Worm (Caenorhabditis elegans) whole organism, young adult: Measurements from ENCODE around the gene rpap-2.
"Not testable (repeated sequence)": the region's sequence is repeated elsewhere in the genome, so short reads cannot be mapped to it uniquely, and the experiment has no call there.

Experiments
- C17E4.6 ChIP-seq: fragments of 200-800 bp; sonication (Bioruptor generic); IDR thresholded peaks from 2 replicates; pipeline ENCODE4 v1.3.6; 2022; ENCODE audit warnings: missing genetic modification reagents, missing genetic modification characterization, missing compliant biosample characterization
- D2030.7 ChIP-seq: fragments of 200-800 bp; sonication (Bioruptor generic); IDR thresholded peaks from 2 replicates; pipeline ENCODE4 v1.3.6; 2022; ENCODE audit warnings: missing genetic modification reagents, missing genetic modification characterization, missing compliant biosample characterization
- F55B11.4 ChIP-seq: sonication (generic microtip); optimal IDR thresholded peaks from 2 replicates; lab custom pipeline; 2016; ENCODE audit warnings: missing compliant biosample characterization, missing genetic modification characterization, borderline replicate concordance; ENCODE audit not compliant: insufficient read depth
- Y53F4B.3 ChIP-seq: fragments of 200-800 bp; sonication (Bioruptor generic); IDR thresholded peaks from 2 replicates; pipeline ENCODE4 v1.3.6; 2022; ENCODE audit warnings: missing genetic modification reagents, missing genetic modification characterization, missing compliant biosample characterization
- Y53G8AR.9 ChIP-seq: fragments of 200-800 bp; sonication (Bioruptor generic); conservative IDR thresholded peaks from 2 replicates; pipeline ENCODE4 v1.3.6; 2022; ENCODE audit warnings: missing genetic modification reagents, missing genetic modification characterization, missing compliant biosample characterization
- Y56A3A.18 ChIP-seq: fragments of 200-800 bp; sonication (Bioruptor generic); IDR thresholded peaks from 2 replicates; pipeline ENCODE4 v1.3.6; 2022; ENCODE audit warnings: missing genetic modification reagents, missing genetic modification characterization, missing compliant biosample characterization
- akir-1 ChIP-seq: fragments of 200-800 bp; sonication (Bioruptor generic); optimal IDR thresholded peaks from 2 replicates; lab custom pipeline; 2018; ENCODE audit warnings: mild to moderate bottlenecking, missing genetic modification characterization, moderate library complexity, missing compliant biosample characterization
- ama-1 ChIP-seq, 3 experiments: fragments of 150-350 bp in 1 of 3; sonication (generic microtip) in 2 of 3; optimal IDR thresholded peaks; 2 replicates each; lab custom pipeline; 2014 to 2018; ENCODE audit warnings: missing biosample characterization in 2 of 3, missing genetic modification characterization in 2 of 3, missing genetic modification reagents in 2 of 3
- bed-2 ChIP-seq: fragments of 200-800 bp; sonication (Bioruptor generic); IDR thresholded peaks from 2 replicates; pipeline ENCODE4 v1.3.6; 2022; ENCODE audit warnings: missing genetic modification reagents, missing genetic modification characterization, missing compliant biosample characterization
- cebp-1 ChIP-seq, 2 experiments: fragments of 200-800 bp in 1 of 2; sonication (Bioruptor generic) in 1 of 2; sonication (generic microtip) in 1 of 2; IDR thresholded peaks in 1 of 2; optimal IDR thresholded peaks in 1 of 2; 2 replicates each; pipeline versions ENCODE4 v1.3.6 to Lab custom; 2017 to 2022; ENCODE audit warnings: missing compliant biosample characterization in 2 of 2, missing genetic modification characterization in 2 of 2, mild to moderate bottlenecking in 1 of 2, missing genetic modification reagents in 1 of 2, moderate library complexity in 1 of 2
- ceh-79 ChIP-seq: sonication (generic microtip); optimal IDR thresholded peaks from 2 replicates; lab custom pipeline; 2017; ENCODE audit warnings: mild to moderate bottlenecking, missing genetic modification characterization, missing compliant biosample characterization
- efl-1 ChIP-seq: fragments of 150-350 bp; optimal IDR thresholded peaks from 2 replicates; lab custom pipeline; 2014; ENCODE audit warnings: missing biosample characterization, missing genetic modification reagents, missing genetic modification characterization
- ets-4 ChIP-seq: fragments of 200-800 bp; sonication (Bioruptor generic); optimal IDR thresholded peaks from 2 replicates; lab custom pipeline; 2018; ENCODE audit warnings: mild to moderate bottlenecking, missing genetic modification characterization, missing compliant biosample characterization
- fkh-3 ChIP-seq: sonication (generic microtip); optimal IDR thresholded peaks from 2 replicates; lab custom pipeline; 2016; ENCODE audit warnings: mild to moderate bottlenecking, missing genetic modification characterization, missing compliant biosample characterization
- gei-17 ChIP-seq: fragments of 200-800 bp; sonication (Bioruptor generic); optimal IDR thresholded peaks from 2 replicates; lab custom pipeline; 2018; ENCODE audit warnings: mild to moderate bottlenecking, missing genetic modification characterization, missing compliant biosample characterization
- hmg-1.2 ChIP-seq: fragments of 200-800 bp; sonication (Bioruptor generic); IDR thresholded peaks from 2 replicates; pipeline ENCODE4 v1.3.6; 2022; ENCODE audit warnings: missing genetic modification reagents, missing genetic modification characterization, missing compliant biosample characterization
- hmg-20 ChIP-seq: fragments of 200-800 bp; sonication (Bioruptor generic); IDR thresholded peaks from 2 replicates; pipeline ENCODE4 v1.3.6; 2022; ENCODE audit warnings: missing genetic modification reagents, missing genetic modification characterization, missing compliant biosample characterization
- hrde-1 ChIP-seq: sonication (generic microtip); optimal IDR thresholded peaks from 2 replicates; lab custom pipeline; 2016; ENCODE audit warnings: missing genetic modification characterization, mild to moderate bottlenecking, missing compliant biosample characterization, moderate library complexity, missing genotype, missing genetic modification reagents, borderline replicate concordance
- hsf-1 ChIP-seq: fragments of 200-800 bp; sonication (Bioruptor generic); IDR thresholded peaks from 2 replicates; pipeline ENCODE4 v1.3.6; 2022; ENCODE audit warnings: missing genetic modification reagents, missing genetic modification characterization, missing compliant biosample characterization
- lag-1 ChIP-seq: fragments of 200-800 bp; sonication (Bioruptor generic); IDR thresholded peaks from 2 replicates; pipeline ENCODE4 v1.3.6; 2022; ENCODE audit warnings: missing genetic modification reagents, missing genetic modification characterization, missing compliant biosample characterization
- let-526 ChIP-seq: fragments of 200-800 bp; sonication (Bioruptor generic); IDR thresholded peaks from 2 replicates; pipeline ENCODE4 v1.3.6; 2022; ENCODE audit warnings: missing genetic modification reagents, missing genetic modification characterization, missing compliant biosample characterization
- lin-26 ChIP-seq: fragments of 200-800 bp; sonication (Bioruptor generic); IDR thresholded peaks from 2 replicates; pipeline ENCODE4 v1.3.6; 2022; ENCODE audit warnings: missing genetic modification reagents, missing genetic modification characterization, missing compliant biosample characterization
- lin-35 ChIP-seq, 3 experiments: fragments of 150-350 bp in 2 of 3; sonication (generic microtip) in 1 of 3; optimal IDR thresholded peaks; 2 replicates each; lab custom pipeline; 2014 to 2018; ENCODE audit warnings: missing biosample characterization in 3 of 3, missing genetic modification characterization in 3 of 3, missing genetic modification reagents in 3 of 3
- lin-40 ChIP-seq: sonication (generic microtip); optimal IDR thresholded peaks from 2 replicates; lab custom pipeline; 2016; ENCODE audit warnings: missing genetic modification characterization, mild to moderate bottlenecking, missing compliant biosample characterization, missing genotype, missing genetic modification reagents
- lir-1 ChIP-seq: fragments of 200-800 bp; sonication (Bioruptor generic); conservative IDR thresholded peaks from 2 replicates; pipeline ENCODE4 v1.3.6; 2022; ENCODE audit warnings: missing genetic modification reagents, missing genetic modification characterization, missing compliant biosample characterization
- madf-8 ChIP-seq: fragments of 200-800 bp; sonication (Bioruptor generic); conservative IDR thresholded peaks from 2 replicates; pipeline ENCODE4 v1.3.6; 2022; ENCODE audit warnings: missing genetic modification reagents, missing genetic modification characterization, missing compliant biosample characterization
- mcd-1 ChIP-seq: fragments of 200-800 bp; sonication (Bioruptor generic); IDR thresholded peaks from 2 replicates; pipeline ENCODE4 v1.3.6; 2022; ENCODE audit warnings: missing genetic modification reagents, missing genetic modification characterization, missing compliant biosample characterization
- mxl-1 ChIP-seq: sonication (generic microtip); optimal IDR thresholded peaks from 2 replicates; lab custom pipeline; 2016; ENCODE audit warnings: missing genetic modification characterization, missing compliant biosample characterization
- nhr-179 ChIP-seq: sonication (generic microtip); optimal IDR thresholded peaks from 2 replicates; lab custom pipeline; 2016; ENCODE audit warnings: mild to moderate bottlenecking, missing genetic modification characterization, missing compliant biosample characterization
- nhr-80 ChIP-seq: sonication (generic microtip); optimal IDR thresholded peaks from 2 replicates; lab custom pipeline; 2016; ENCODE audit warnings: missing genetic modification characterization, missing compliant biosample characterization
- pha-4 ChIP-seq: fragments of 150-350 bp; sonication (generic microtip); optimal IDR thresholded peaks from 2 replicates; lab custom pipeline; 2014; ENCODE audit warnings: missing biosample characterization, missing genetic modification reagents, missing genetic modification characterization
- repo-1 ChIP-seq: sonication (generic microtip); optimal IDR thresholded peaks from 2 replicates; lab custom pipeline; 2017; ENCODE audit warnings: mild to moderate bottlenecking, missing genetic modification characterization, missing compliant biosample characterization
- sea-2 ChIP-seq: fragments of 200-800 bp; sonication (Bioruptor generic); IDR thresholded peaks from 2 replicates; pipeline ENCODE4 v1.3.6; 2022; ENCODE audit warnings: missing genetic modification characterization, missing compliant biosample characterization
- snpc-1.1 ChIP-seq: sonication (generic microtip); optimal IDR thresholded peaks from 2 replicates; lab custom pipeline; 2017; ENCODE audit warnings: missing genetic modification characterization, mild to moderate bottlenecking, missing compliant biosample characterization, antibody characterized with exemption, moderate library complexity, missing genotype, missing genetic modification reagents; ENCODE audit not compliant: insufficient read depth
- snpc-3.4 ChIP-seq: sonication (generic microtip); optimal IDR thresholded peaks from 2 replicates; lab custom pipeline; 2017; ENCODE audit warnings: missing genetic modification characterization, mild to moderate bottlenecking, missing compliant biosample characterization, antibody characterized with exemption, moderate library complexity, missing genotype, missing genetic modification reagents
- somi-1 ChIP-seq: fragments of 200-800 bp; sonication (Bioruptor generic); optimal IDR thresholded peaks from 2 replicates; lab custom pipeline; 2018; ENCODE audit warnings: mild to moderate bottlenecking, missing genetic modification characterization, missing compliant biosample characterization
- xnd-1 ChIP-seq: sonication (generic microtip); optimal IDR thresholded peaks from 2 replicates; lab custom pipeline; 2016; ENCODE audit warnings: missing genotype, missing genetic modification reagents, missing genetic modification characterization, missing compliant biosample characterization
- ztf-22 ChIP-seq: fragments of 200-800 bp; sonication (Bioruptor generic); optimal IDR thresholded peaks from 2 replicates; lab custom pipeline; 2018; ENCODE audit warnings: mild to moderate bottlenecking, missing genetic modification characterization, moderate library complexity, missing compliant biosample characterization
- ztf-25 ChIP-seq: fragments of 200-800 bp; sonication (Bioruptor generic); IDR thresholded peaks from 2 replicates; pipeline ENCODE4 v1.3.6; 2022; ENCODE audit warnings: missing genetic modification reagents, missing genetic modification characterization, missing compliant biosample characterization

The rpap-2 gene

ce11 chrIII:8985965-8986364 is 18.2 kb downstream of the rpap-2 start:
- TF ChIP-seq nhr-80 (tag; lab: Kevin White, UChicago) (peak; percentile 68), C17E4.6 (no peak), cebp-1 (GFP tag; IDR thresholded peaks at IDR 0.05; lab: Robert Waterston, UW) (no peak), cebp-1 (tag; optimal IDR thresholded peaks at IDR 0.05; lab: Kevin White, UChicago) (peak; percentile 62), akir-1 (GFP tag; lab: Kevin White, UChicago) (no peak), snpc-1.1 (no peak), pha-4 (tag; lab: Kevin White, UChicago) (no peak)

DNA sequence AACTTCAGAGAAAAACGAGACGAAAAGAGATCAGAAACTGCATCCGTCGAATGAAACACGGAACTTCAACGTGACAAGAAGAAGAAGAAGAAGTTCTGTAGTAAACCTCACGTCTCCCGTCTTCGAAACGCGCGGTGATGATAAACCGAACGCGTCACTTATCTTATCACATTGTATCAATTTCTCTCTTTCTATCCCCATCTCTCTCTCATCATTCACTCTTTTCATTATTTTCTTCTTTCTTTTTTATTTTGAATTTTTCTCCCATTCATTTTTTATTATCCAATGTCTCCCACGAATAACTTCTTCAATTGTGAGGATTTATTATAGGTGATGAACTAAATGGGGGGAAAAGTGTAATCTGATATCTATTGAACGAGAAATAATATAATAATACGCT is 19.1 kb downstream of the rpap-2 start:
- TF ChIP-seq somi-1 (GFP tag; lab: Kevin White, UChicago) (peak; percentile 73), cebp-1 (GFP tag; IDR thresholded peaks at IDR 0.05; lab: Robert Waterston, UW) (no peak), cebp-1 (tag; optimal IDR thresholded peaks at IDR 0.05; lab: Kevin White, UChicago) (peak; percentile 10), fkh-3 (no peak), snpc-3.4 (tag; lab: Kevin White, UChicago) (no peak), lin-40 (tag; lab: Kevin White, UChicago) (peak; percentile 61), ceh-79 (tag; lab: Kevin White, UChicago) (no peak), gei-17 (no peak), nhr-80 (tag; lab: Kevin White, UChicago) (no peak)

DNA sequence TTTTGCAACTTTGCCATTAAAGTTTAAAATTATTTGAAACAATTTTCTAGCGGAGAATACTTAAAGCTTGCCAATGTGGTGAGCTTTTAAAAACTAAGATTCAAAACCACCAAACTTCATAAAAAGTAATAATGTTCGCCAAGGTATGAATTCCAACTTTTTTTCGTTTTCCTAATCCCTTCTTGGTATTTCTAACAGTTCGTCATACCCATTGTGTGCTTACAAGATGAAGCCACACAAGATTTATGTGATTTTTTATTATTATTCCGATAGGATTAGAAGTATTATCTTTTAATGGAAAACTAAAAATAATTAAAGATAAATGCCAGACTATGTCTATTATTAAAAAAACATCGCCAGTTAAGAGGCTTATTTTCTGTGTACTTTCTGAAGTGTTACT is 20.3 kb downstream of the rpap-2 start:
- TF ChIP-seq lin-26 (GFP tag; lab: Robert Waterston, UW) (no peak), Y53G8AR.9 (no peak), madf-8 (no peak), hmg-20 (no peak)

DNA sequence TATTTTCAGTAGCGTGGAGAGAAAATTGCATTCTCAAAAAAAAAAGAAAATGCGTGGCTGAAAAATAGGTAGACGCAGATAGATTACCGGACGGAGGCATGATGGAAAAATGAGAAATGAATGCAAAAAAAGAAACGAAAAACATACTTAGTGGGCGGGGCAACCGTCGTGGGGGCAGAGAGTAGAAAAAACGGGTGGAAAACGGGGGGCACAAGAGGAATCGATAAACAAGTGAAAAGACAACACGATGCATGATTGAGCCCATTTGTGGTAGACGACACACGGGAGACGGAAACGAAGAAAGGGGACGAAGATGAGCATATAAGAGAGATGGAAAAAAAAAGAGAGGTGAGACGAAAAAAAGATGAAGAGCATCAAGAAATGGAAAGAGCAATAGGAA is 20.8 kb downstream of the rpap-2 start:
- TF ChIP-seq hsf-1 (GFP tag; lab: Robert Waterston, UW), result 0 out of 2 replicates have a peak, but pooled peaks have one; percentile 7
- peak in 1 of 3 experiments; percentile 3 for TF ChIP-seq lin-35 (GFP tag; optimal IDR thresholded peaks at IDR 0.05; lab: Kevin White, UChicago)
- no peak for TF ChIP-seq sea-2 (GFP tag; lab: Robert Waterston, UW)
- TF ChIP-seq, all 124 proteins: peak for 2

- not testable (repeated sequence) for TF ChIP-seq hrde-1 (tag; lab: Kevin White, UChicago); repo-1 (tag; lab: Kevin White, UChicago); mcd-1 (GFP tag; lab: Robert Waterston, UW)
Measured at ce11 chrIII:8989752-8990151, 22.0 kb downstream of the rpap-2 start, which contains the start of gene R08D7.7. Gene R08D7.7, plus strand, starts transcription at chrIII:8990052.

DNA sequence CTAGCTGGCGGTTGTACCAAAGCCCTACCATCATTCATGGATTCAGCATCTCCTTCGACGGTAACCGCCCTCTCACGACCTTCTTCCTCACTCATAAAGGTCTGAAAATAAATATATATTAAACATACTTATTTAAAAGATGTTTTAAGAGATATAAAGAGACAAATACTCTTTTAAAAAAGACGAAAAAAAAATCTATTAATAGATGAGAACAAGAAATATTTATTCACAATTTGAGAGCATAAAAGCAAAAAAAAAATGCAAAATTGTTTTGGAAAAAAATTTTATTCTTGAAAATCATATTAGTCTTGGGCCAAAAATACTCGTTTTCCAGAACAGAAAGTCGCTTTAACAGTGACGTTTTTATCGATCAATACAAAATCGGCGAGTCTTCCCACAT is 28.9 kb downstream of the rpap-2 start, which contains the start of gene skat-1:
TSS of gene skat-1 (minus strand) at position 101 of the 400 bp plus-strand sequence.
- TF ChIP-seq Y53F4B.3 (GFP tag; lab: Robert Waterston, UW) (no peak), sea-2 (GFP tag; lab: Robert Waterston, UW) (no peak), nhr-179 (tag; lab: Kevin White, UChicago) (no peak), lir-1 (GFP tag; lab: Robert Waterston, UW) (no peak), ztf-25 (GFP tag; lab: Robert Waterston, UW) (no peak), efl-1 (GFP tag; lab: Kevin White, UChicago) (no peak), ztf-22 (GFP tag; lab: Kevin White, UChicago) (no peak), bed-2 (GFP tag; lab: Robert Waterston, UW) (no peak), lag-1 (no peak), let-526 (GFP tag; lab: Robert Waterston, UW) (no peak), ets-4 (GFP tag; lab: Kevin White, UChicago) (no peak), hmg-1.2 (GFP tag; lab: Robert Waterston, UW) (no peak), Y56A3A.18 (GFP tag; lab: Robert Waterston, UW) (no peak), F55B11.4 (no peak), ama-1 (optimal IDR thresholded peaks at IDR 0.05; lab: Kevin White, UChicago) (no peak), ama-1 (GFP tag; optimal IDR thresholded peaks at IDR 0.05; lab: Kevin White, UChicago) (no peak), xnd-1 (tag; lab: Kevin White, UChicago) (no peak), D2030.7 (GFP tag; lab: Robert Waterston, UW) (no peak), mxl-1 (tag; lab: Kevin White, UChicago) (no peak)
- TF ChIP-seq, all 124 proteins: peak for 0
